Worm (Caenorhabditis elegans) whole organism, young adult: ENCODE results near the gene K09F5.4.

Experiments
- B0261.1 ChIP-seq: sonication (generic microtip); optimal IDR thresholded peaks from 2 replicates; lab custom pipeline; 2016; ENCODE audit warnings: mild to moderate bottlenecking, missing genetic modification characterization, moderate library complexity, missing compliant biosample characterization
- F33H1.4 ChIP-seq: fragments of 200-800 bp; sonication (Bioruptor generic); IDR thresholded peaks from 2 replicates; pipeline ENCODE4 v1.3.6; 2022; ENCODE audit warnings: missing genetic modification reagents, missing genetic modification characterization, missing compliant biosample characterization
- F52B5.7 ChIP-seq: sonication (generic microtip); optimal IDR thresholded peaks from 2 replicates; lab custom pipeline; 2016; ENCODE audit warnings: mild to moderate bottlenecking, missing genetic modification characterization, missing compliant biosample characterization
- Y53F4B.3 ChIP-seq: fragments of 200-800 bp; sonication (Bioruptor generic); IDR thresholded peaks from 2 replicates; pipeline ENCODE4 v1.3.6; 2022; ENCODE audit warnings: missing genetic modification reagents, missing genetic modification characterization, missing compliant biosample characterization
- Y67H2A.10 ChIP-seq: fragments of 200-800 bp; sonication (Bioruptor generic); conservative IDR thresholded peaks from 2 replicates; pipeline ENCODE4 v1.3.6; 2022; ENCODE audit warnings: missing genetic modification reagents, missing genetic modification characterization, missing compliant biosample characterization
- Y79H2A.3 ChIP-seq: fragments of 200-800 bp; sonication (Bioruptor generic); conservative IDR thresholded peaks from 2 replicates; pipeline ENCODE4 v1.3.6; 2022; ENCODE audit warnings: missing genetic modification reagents, missing genetic modification characterization, missing compliant biosample characterization
- akir-1 ChIP-seq: fragments of 200-800 bp; sonication (Bioruptor generic); optimal IDR thresholded peaks from 2 replicates; lab custom pipeline; 2018; ENCODE audit warnings: mild to moderate bottlenecking, missing genetic modification characterization, moderate library complexity, missing compliant biosample characterization
- athp-1 ChIP-seq: sonication (generic microtip); optimal IDR thresholded peaks from 2 replicates; lab custom pipeline; 2017; ENCODE audit warnings: mild to moderate bottlenecking, missing genetic modification characterization, missing compliant biosample characterization
- die-1 ChIP-seq: sonication (generic microtip); optimal IDR thresholded peaks from 2 replicates; lab custom pipeline; 2016; ENCODE audit warnings: missing genotype, mild to moderate bottlenecking, missing genetic modification characterization, missing compliant biosample characterization
- dox-1 ChIP-seq: fragments of 200-800 bp; sonication (Bioruptor generic); IDR thresholded peaks from 2 replicates; pipeline ENCODE4 v1.3.6; 2022; ENCODE audit warnings: missing genetic modification reagents, missing genetic modification characterization, missing compliant biosample characterization
- egl-44 ChIP-seq: fragments of 200-800 bp; sonication (Bioruptor generic); IDR thresholded peaks from 2 replicates; pipeline ENCODE4 v1.3.6; 2022; ENCODE audit warnings: missing genetic modification reagents, missing genetic modification characterization, missing compliant biosample characterization
- egrh-3 ChIP-seq: fragments of 200-800 bp; sonication (Bioruptor generic); IDR thresholded peaks from 2 replicates; pipeline ENCODE4 v1.3.6; 2022; ENCODE audit warnings: missing genetic modification reagents, missing genetic modification characterization, missing compliant biosample characterization
- lin-40 ChIP-seq: sonication (generic microtip); optimal IDR thresholded peaks from 2 replicates; lab custom pipeline; 2016; ENCODE audit warnings: missing genetic modification characterization, mild to moderate bottlenecking, missing compliant biosample characterization, missing genotype, missing genetic modification reagents
- unc-130 ChIP-seq: sonication (generic microtip); optimal IDR thresholded peaks from 2 replicates; lab custom pipeline; 2016; ENCODE audit warnings: missing genetic modification reagents, missing genetic modification characterization, missing compliant biosample characterization

DNA sequence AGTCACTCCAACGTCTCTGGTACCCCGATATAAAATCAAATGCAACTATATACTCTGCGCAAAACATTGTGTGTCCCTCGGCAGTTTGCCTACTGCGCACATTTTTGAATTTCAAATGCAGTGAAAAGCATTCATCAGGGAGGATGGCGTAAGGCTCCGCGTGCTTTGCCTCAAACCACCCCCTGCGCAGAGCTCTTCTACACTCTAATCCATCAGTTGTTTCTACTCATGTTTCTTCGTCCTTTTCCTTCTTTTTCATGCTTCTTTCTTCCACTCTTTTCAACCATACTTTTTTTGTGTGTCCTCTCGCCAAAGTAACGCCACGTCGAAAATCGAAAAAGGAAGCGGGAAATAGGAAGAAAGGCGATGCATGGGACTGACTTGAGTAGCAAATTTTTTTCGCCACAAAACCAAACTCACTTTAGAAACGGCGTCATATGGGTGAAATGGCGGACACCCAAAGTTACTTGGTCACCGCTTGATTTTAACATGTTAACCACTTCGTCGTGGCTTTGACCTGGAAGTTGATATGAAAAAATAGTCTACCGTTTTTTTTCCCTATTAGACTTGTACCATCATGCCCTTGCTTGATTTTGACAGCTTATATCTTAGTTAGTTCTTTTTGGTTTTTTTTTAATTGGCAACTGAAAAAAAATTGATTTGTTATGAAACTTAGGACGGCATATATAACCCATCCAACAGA lies 32.0 kb downstream of the K09F5.4 start:
- no peak for TF ChIP-seq akir-1 (GFP tag; lab: Kevin White, UChicago)
- no peak for TF ChIP-seq F52B5.7 (tag; lab: Kevin White, UChicago)
- no peak for TF ChIP-seq unc-130
- TF ChIP-seq Y67H2A.10 (GFP tag; lab: Robert Waterston, UW) = no peak
- no peak for TF ChIP-seq Y79H2A.3 (GFP tag; lab: Robert Waterston, UW)
- TF ChIP-seq B0261.1 (tag; lab: Kevin White, UChicago) = no peak
- no peak for TF ChIP-seq egrh-3 (GFP tag; lab: Robert Waterston, UW)
- TF ChIP-seq athp-1 = no peak
- TF ChIP-seq die-1 (tag; lab: Kevin White, UChicago) = no peak
- no peak for TF ChIP-seq egl-44 (GFP tag; lab: Robert Waterston, UW)
- TF ChIP-seq Y53F4B.3 (GFP tag; lab: Robert Waterston, UW) = no peak
- TF ChIP-seq lin-40 (tag; lab: Kevin White, UChicago) = no peak
- no peak for TF ChIP-seq dox-1 (GFP tag; lab: Robert Waterston, UW)
- no peak for TF ChIP-seq F33H1.4
